Fruit fly (Drosophila melanogaster) whole organism, embryonic: Measurements from ENCODE around the gene CG8765.

Source experiments
- B-H2 ChIP-seq: fragments of 200-800 bp; sonication (Bioruptor generic); optimal IDR thresholded peaks from 2 replicates; lab custom pipeline; 2018; ENCODE audit warnings: missing biosample characterization, mild to moderate bottlenecking, missing genetic modification characterization
- Bgb ChIP-seq: fragments of 200-800 bp; sonication (Bioruptor generic); IDR thresholded peaks from 2 replicates; pipeline ENCODE4 v1.3.6; 2022; ENCODE audit warnings: missing biosample characterization, missing genetic modification characterization; ENCODE audit not compliant: partially characterized antibody
- Blimp-1 ChIP-seq: fragments of 200-800 bp; sonication (Bioruptor generic); optimal IDR thresholded peaks from 3 replicates; lab custom pipeline; 2018; ENCODE audit warnings: missing biosample characterization, missing genetic modification characterization, mild to moderate bottlenecking, moderate library complexity, missing genetic modification reagents
- CG10431 ChIP-seq: fragments of 200-800 bp; sonication (Bioruptor generic); optimal IDR thresholded peaks from 3 replicates; lab custom pipeline; 2018; ENCODE audit warnings: missing biosample characterization, mild to moderate bottlenecking, missing genetic modification characterization
- CG10565 ChIP-seq: fragments of 200-800 bp; sonication (Bioruptor generic); optimal IDR thresholded peaks from 3 replicates; lab custom pipeline; 2016; ENCODE audit warnings: missing biosample characterization, mild to moderate bottlenecking, missing genetic modification characterization
- CG12769 ChIP-seq: fragments of 200-800 bp; sonication (Bioruptor generic); optimal IDR thresholded peaks from 2 replicates; lab custom pipeline; 2019; ENCODE audit warnings: missing biosample characterization, mild to moderate bottlenecking, missing genetic modification characterization, moderate library complexity
- CG13894 ChIP-seq: fragments of 200-800 bp; sonication (Bioruptor generic); optimal IDR thresholded peaks from 3 replicates; lab custom pipeline; 2018; ENCODE audit warnings: missing biosample characterization, mild to moderate bottlenecking, missing genetic modification characterization, moderate library complexity
- CG14710 ChIP-seq: fragments of 200-800 bp; sonication (Bioruptor generic); optimal IDR thresholded peaks from 3 replicates; lab custom pipeline; 2019; ENCODE audit warnings: missing biosample characterization, mild to moderate bottlenecking, missing genetic modification characterization, moderate library complexity
- CG1603 ChIP-seq: fragments of 200-800 bp; sonication (Bioruptor generic); optimal IDR thresholded peaks from 2 replicates; lab custom pipeline; 2019; ENCODE audit warnings: missing biosample characterization, mild to moderate bottlenecking, missing genetic modification characterization, moderate library complexity
- CG16815 ChIP-seq: fragments of 200-800 bp; sonication (Bioruptor generic); optimal IDR thresholded peaks from 3 replicates; lab custom pipeline; 2017; ENCODE audit warnings: missing biosample characterization, mild to moderate bottlenecking, missing genetic modification characterization
- CG17328 ChIP-seq: fragments of 200-800 bp; sonication (Bioruptor generic); IDR thresholded peaks from 2 replicates; pipeline ENCODE4 v1.3.6; 2022; ENCODE audit warnings: missing biosample characterization, missing genetic modification characterization
- CG18262 ChIP-seq: fragments of 200-800 bp; optimal IDR thresholded peaks from 3 replicates; lab custom pipeline; 2019; ENCODE audit warnings: missing biosample characterization, mild to moderate bottlenecking, missing genetic modification characterization, moderate library complexity
- CG2199 ChIP-seq: fragments of 200-800 bp; sonication (Bioruptor generic); IDR thresholded peaks from 3 replicates; pipeline ENCODE4 v1.3.6; 2022; ENCODE audit warnings: missing biosample characterization, missing genetic modification characterization
- CG2875 ChIP-seq: fragments of 200-800 bp; sonication (Bioruptor generic); optimal IDR thresholded peaks from 2 replicates; lab custom pipeline; 2017; ENCODE audit warnings: missing biosample characterization, mild to moderate bottlenecking, missing genetic modification characterization, missing genetic modification reagents
- CG31441 ChIP-seq: fragments of 200-800 bp; sonication (Bioruptor generic); IDR thresholded peaks from 2 replicates; pipeline ENCODE4 v1.3.6; 2022; ENCODE audit warnings: missing biosample characterization, missing genetic modification characterization
- CG4707 ChIP-seq: fragments of 200-800 bp; sonication (Bioruptor generic); optimal IDR thresholded peaks from 2 replicates; lab custom pipeline; 2018; ENCODE audit warnings: missing biosample characterization, mild to moderate bottlenecking, missing genetic modification characterization, moderate library complexity
- CG6254 ChIP-seq: fragments of 200-800 bp; sonication (Bioruptor generic); optimal IDR thresholded peaks from 3 replicates; lab custom pipeline; 2017; ENCODE audit warnings: mild to moderate bottlenecking, missing biosample characterization, missing genetic modification reagents, missing genetic modification characterization
- CG6791 ChIP-seq: fragments of 200-800 bp; sonication (Bioruptor generic); IDR thresholded peaks from 3 replicates; pipeline ENCODE4 v1.3.6; 2022; ENCODE audit warnings: missing biosample characterization, missing genetic modification characterization; ENCODE audit not compliant: partially characterized antibody
- CG7987 ChIP-seq: fragments of 200-800 bp; sonication (Bioruptor generic); optimal IDR thresholded peaks from 2 replicates; lab custom pipeline; 2018; ENCODE audit warnings: missing biosample characterization, mild to moderate bottlenecking, missing genetic modification characterization, moderate library complexity
- CG8290 ChIP-seq, 3 experiments: fragments of 200-800 bp; sonication (Bioruptor generic); optimal IDR thresholded peaks; 2 replicates each; lab custom pipeline; 2016 to 2019; ENCODE audit warnings: missing biosample characterization in 3 of 3, missing genetic modification characterization in 3 of 3, mild to moderate bottlenecking in 2 of 3, moderate library complexity in 1 of 3
- CG8359 ChIP-seq: fragments of 200-800 bp; sonication (Bioruptor generic); optimal IDR thresholded peaks from 2 replicates; lab custom pipeline; 2017; ENCODE audit warnings: missing biosample characterization, mild to moderate bottlenecking, missing genetic modification characterization, borderline replicate concordance
- CG8765 ChIP-seq: fragments of 200-800 bp; sonication (Bioruptor generic); IDR thresholded peaks from 2 replicates; pipeline ENCODE4 v1.3.6; 2022; ENCODE audit warnings: missing biosample characterization, missing genetic modification characterization
- CG9437 ChIP-seq: fragments of 200-800 bp; sonication (Bioruptor generic); optimal IDR thresholded peaks from 2 replicates; lab custom pipeline; 2018; ENCODE audit warnings: missing biosample characterization, mild to moderate bottlenecking, missing genetic modification characterization
- Dbx ChIP-seq: fragments of 200-800 bp; sonication (Bioruptor generic); IDR thresholded peaks from 3 replicates; pipeline ENCODE4 v1.3.6; 2022; ENCODE audit warnings: missing biosample characterization, missing genetic modification characterization
- Deaf1 ChIP-seq: fragments of 200-800 bp; optimal IDR thresholded peaks from 3 replicates; lab custom pipeline; 2019; ENCODE audit warnings: missing biosample characterization, mild to moderate bottlenecking, missing genetic modification characterization, moderate library complexity
- Gsc ChIP-seq: fragments of 200-800 bp; sonication (Bioruptor generic); IDR thresholded peaks from 2 replicates; pipeline ENCODE4 v1.3.6; 2022; ENCODE audit warnings: missing biosample characterization, missing genetic modification characterization
- Jarid2 ChIP-seq: fragments of 200-800 bp; sonication (Bioruptor generic); optimal IDR thresholded peaks from 3 replicates; lab custom pipeline; 2017; ENCODE audit warnings: mild to moderate bottlenecking, missing biosample characterization, missing genetic modification reagents, missing genetic modification characterization
- Med ChIP-seq: fragments of 200-800 bp; sonication (Bioruptor generic); peaks from one replicate; lab custom pipeline; 2016; ENCODE audit warnings: missing biosample characterization, missing genetic modification characterization, mild to moderate bottlenecking, inconsistent platforms, moderate library complexity
- Mes4 ChIP-seq: fragments of 200-800 bp; sonication (Bioruptor generic); optimal IDR thresholded peaks from 2 replicates; lab custom pipeline; 2016; ENCODE audit warnings: missing biosample characterization, missing genetic modification characterization
- Rfx ChIP-seq: fragments of 200-800 bp; sonication (Bioruptor generic); IDR thresholded peaks from 2 replicates; pipeline ENCODE4 v1.3.6; 2022; ENCODE audit warnings: missing biosample characterization, missing genetic modification characterization
- Sry-δ ChIP-seq: fragments of 200-800 bp; sonication (Bioruptor generic); optimal IDR thresholded peaks from 2 replicates; lab custom pipeline; 2016; ENCODE audit warnings: missing biosample characterization, missing genetic modification characterization
- abd-A ChIP-seq: fragments of 200-800 bp; sonication (Bioruptor generic); optimal IDR thresholded peaks from 3 replicates; lab custom pipeline; 2019; ENCODE audit warnings: missing biosample characterization, mild to moderate bottlenecking, missing genetic modification characterization, moderate library complexity
- ci ChIP-seq: fragments of 200-800 bp; sonication (Bioruptor generic); IDR thresholded peaks from 3 replicates; pipeline ENCODE4 v1.3.6; 2022; ENCODE audit warnings: missing biosample characterization, missing genetic modification characterization
- dmrt11E ChIP-seq: fragments of 200-800 bp; sonication (Bioruptor generic); optimal IDR thresholded peaks from 3 replicates; lab custom pipeline; 2018; ENCODE audit warnings: missing biosample characterization, mild to moderate bottlenecking, missing genetic modification characterization, moderate library complexity
- gcm ChIP-seq: fragments of 200-800 bp; sonication (Bioruptor generic); optimal IDR thresholded peaks from 2 replicates; lab custom pipeline; 2019; ENCODE audit warnings: missing biosample characterization, mild to moderate bottlenecking, missing genetic modification characterization, moderate library complexity
- grn ChIP-seq: fragments of 200-800 bp; sonication (Bioruptor generic); optimal IDR thresholded peaks from 3 replicates; lab custom pipeline; 2017; ENCODE audit warnings: missing biosample characterization, missing genetic modification characterization
- gsb ChIP-seq: fragments of 200-800 bp; sonication (Bioruptor generic); IDR thresholded peaks from 2 replicates; pipeline ENCODE4 v1.3.6; 2022; ENCODE audit warnings: missing biosample characterization, missing genetic modification characterization
- inv ChIP-seq: fragments of 200-800 bp; sonication (Bioruptor generic); IDR thresholded peaks from 2 replicates; pipeline ENCODE4 v1.3.6; 2022; ENCODE audit warnings: missing biosample characterization, missing genetic modification characterization; ENCODE audit not compliant: partially characterized antibody
- lilli ChIP-seq: fragments of 200-800 bp; sonication (Bioruptor generic); optimal IDR thresholded peaks from 3 replicates; lab custom pipeline; 2016; ENCODE audit warnings: missing biosample characterization, missing genetic modification characterization
- mirr ChIP-seq: fragments of 200-800 bp; sonication (Bioruptor generic); optimal IDR thresholded peaks from 3 replicates; lab custom pipeline; 2018; ENCODE audit warnings: missing biosample characterization, mild to moderate bottlenecking, missing genetic modification characterization
- run ChIP-seq: fragments of 200-800 bp; sonication (Bioruptor generic); optimal IDR thresholded peaks from 3 replicates; lab custom pipeline; 2018; ENCODE audit warnings: missing biosample characterization, mild to moderate bottlenecking, missing genetic modification characterization
- sd ChIP-seq: fragments of 200-800 bp; sonication (Bioruptor generic); optimal IDR thresholded peaks from 3 replicates; lab custom pipeline; 2018; ENCODE audit warnings: missing biosample characterization, mild to moderate bottlenecking, missing genetic modification characterization, moderate library complexity
- sob ChIP-seq: fragments of 200-800 bp; sonication (Bioruptor generic); IDR thresholded peaks from 2 replicates; pipeline ENCODE4 v1.3.6; 2022; ENCODE audit warnings: missing biosample characterization, missing genetic modification characterization
- tx ChIP-seq: fragments of 200-800 bp; sonication (Bioruptor generic); optimal IDR thresholded peaks from 2 replicates; lab custom pipeline; 2016; ENCODE audit warnings: missing biosample characterization, missing genetic modification characterization
- vvl ChIP-seq: fragments of 200-800 bp; sonication (Bioruptor generic); IDR thresholded peaks from 2 replicates; pipeline ENCODE4 v1.3.6; 2022; ENCODE audit warnings: missing biosample characterization, missing genetic modification characterization
- wek ChIP-seq: fragments of 200-800 bp; sonication (Bioruptor generic); optimal IDR thresholded peaks from 3 replicates; lab custom pipeline; 2018; ENCODE audit warnings: missing biosample characterization, mild to moderate bottlenecking, missing genetic modification characterization, moderate library complexity
- zen2 ChIP-seq: fragments of 200-800 bp; sonication (Bioruptor generic); IDR thresholded peaks from 3 replicates; pipeline ENCODE4 v1.3.6; 2022; ENCODE audit warnings: missing biosample characterization, missing genetic modification characterization; ENCODE audit not compliant: partially characterized antibody

CG8765 gene

DNA sequence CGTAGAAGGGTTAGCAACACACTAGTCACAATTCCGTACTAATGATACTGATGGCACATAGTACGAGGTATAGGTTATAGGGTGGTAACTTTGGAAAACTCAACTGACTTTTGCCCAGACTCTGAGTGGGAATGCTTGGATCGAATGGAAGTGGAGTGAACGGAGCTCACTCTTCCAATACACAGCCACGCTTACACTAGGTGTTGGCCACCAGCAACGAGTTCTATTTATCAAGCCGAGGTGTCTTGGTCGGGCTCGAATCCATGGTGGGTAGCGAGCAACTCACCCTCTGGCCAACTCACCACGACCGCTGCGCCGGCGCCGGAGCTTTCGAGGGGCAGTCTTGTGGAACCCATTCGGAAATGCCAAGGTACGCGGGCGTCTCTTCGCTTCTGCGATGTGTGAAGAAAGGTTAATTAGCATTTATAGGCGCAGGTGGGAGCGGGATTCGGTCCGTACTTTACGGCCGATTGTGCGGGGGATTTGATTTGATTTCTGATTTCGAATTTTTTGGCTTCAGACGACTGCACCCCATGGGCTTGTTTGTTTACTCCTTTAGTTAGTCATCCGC, 8.0 kb upstream of the CG8765 start, which contains the start of gene verm (continued):
- TF ChIP-seq Deaf1 (tag; lab: Kevin White, UChicago) (peak; percentile 44), vvl (peak; percentile 69; the same call in 1 of the 2 replicates), CG13894 (tag; lab: Kevin White, UChicago) (peak; percentile 35), CG6791 (0 out of 3 replicates have a peak, but pooled peaks have one; percentile 48), sob (GFP tag; lab: Robert Waterston, UW) (0 out of 2 replicates have a peak, but pooled peaks have one; percentile 28), lilli (GFP tag; lab: Kevin White, UChicago) (peak; percentile 19), CG17328 (GFP tag; lab: Robert Waterston, UW) (0 out of 2 replicates have a peak, but pooled peaks have one; percentile 11), gcm (GFP tag; lab: Kevin White, UChicago) (no peak), CG7987 (peak; percentile 18), Dbx (GFP tag; lab: Robert Waterston, UW) (peak; percentile 44; the same call in 1 of the 3 replicates), CG2199 (no peak), Blimp-1 (peak; percentile 38), CG9437 (GFP tag; lab: Kevin White, UChicago) (no peak), CG8359 (GFP tag; lab: Kevin White, UChicago) (no peak), CG16815 (GFP tag; lab: Kevin White, UChicago) (no peak), Bgb (GFP tag; lab: Robert Waterston, UW) (peak; percentile 58), tx (no peak), inv (GFP tag; lab: Robert Waterston, UW) (no peak), gsb (GFP tag; lab: Robert Waterston, UW) (no peak), CG12769 (tag; lab: Kevin White, UChicago) (peak; percentile 67), Jarid2 (peak; percentile 61), CG8290 (GFP tag; optimal IDR thresholded peaks at IDR 0.05; lab: Kevin White, UChicago) (no peak), CG8290 (tag; optimal IDR thresholded peaks at IDR 0.05; lab: Kevin White, UChicago) (peak in 1 of 2 experiments; percentile 55), sd (tag; lab: Kevin White, UChicago) (peak; percentile 25), Med (GFP tag; lab: Kevin White, UChicago) (peak; percentile 76), Sry-δ (GFP tag; lab: Kevin White, UChicago) (no peak)

DNA sequence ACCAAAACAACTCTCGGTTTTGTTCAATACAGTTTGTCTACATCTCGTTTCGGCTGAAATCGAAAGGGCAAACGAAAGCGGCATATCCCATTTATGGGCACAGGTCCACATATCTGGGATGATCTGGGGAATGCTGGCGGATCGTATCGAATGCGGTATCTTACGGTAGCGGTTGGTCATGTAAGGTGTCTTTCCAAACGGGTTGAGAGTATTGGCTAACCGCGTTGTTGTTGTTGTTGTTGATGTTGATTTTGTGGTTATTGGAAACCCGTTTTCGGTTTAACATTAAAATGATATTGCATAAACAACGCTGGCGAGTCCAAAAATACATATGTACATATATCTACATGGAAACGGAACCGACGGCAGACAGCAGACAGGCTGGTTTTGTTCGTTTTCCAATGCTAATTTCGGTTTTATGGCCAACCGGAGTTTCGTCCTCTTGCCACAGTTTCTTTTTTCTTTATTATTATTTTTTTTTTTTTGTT, 7.0 kb upstream of the CG8765 start:
- TF ChIP-seq Gsc (GFP tag; lab: Robert Waterston, UW), result no peak
- TF ChIP-seq CG14710, result peak; percentile 50
- peak; percentile 58 for TF ChIP-seq ci (GFP tag; lab: Robert Waterston, UW)
- TF ChIP-seq Rfx (GFP tag; lab: Robert Waterston, UW), result 0 out of 2 replicates have a peak, but pooled peaks have one; percentile 21
- peak; percentile 36 for TF ChIP-seq CG7987
- no peak for TF ChIP-seq CG10565 (GFP tag; lab: Kevin White, UChicago)
- peak; percentile 87 for TF ChIP-seq CG10431 (GFP tag; lab: Kevin White, UChicago)
- peak; percentile 33; the same call in 1 of the 2 replicates for TF ChIP-seq CG31441 (GFP tag; lab: Robert Waterston, UW)
- TF ChIP-seq mirr (GFP tag; lab: Kevin White, UChicago), result peak; percentile 6
- TF ChIP-seq CG4707, result peak; percentile 8
- peak; percentile 48 for TF ChIP-seq run
- TF ChIP-seq abd-A, result peak; percentile 74
- peak; percentile 34 for TF ChIP-seq CG6254
- TF ChIP-seq Mes4 (GFP tag; lab: Kevin White, UChicago), result no peak
- TF ChIP-seq dmrt11E (tag; lab: Kevin White, UChicago), result peak; percentile 16
- peak; percentile 20 for TF ChIP-seq B-H2 (GFP tag; lab: Kevin White, UChicago)
- TF ChIP-seq grn (GFP tag; lab: Kevin White, UChicago), result peak; percentile 82
- peak; percentile 49; the same call in 1 of the 2 replicates for TF ChIP-seq vvl
- peak; percentile 96 for TF ChIP-seq sd (tag; lab: Kevin White, UChicago)
- TF ChIP-seq zen2 (GFP tag; lab: Robert Waterston, UW), result no peak
- no peak for TF ChIP-seq Sry-δ (GFP tag; lab: Kevin White, UChicago)
- TF ChIP-seq CG1603, result peak; percentile 22
- TF ChIP-seq CG2875, result peak; percentile 27
- 0 out of 2 replicates have a peak, but pooled peaks have one; percentile 16 for TF ChIP-seq CG8765 (GFP tag; lab: Robert Waterston, UW)
- peak; percentile 5 for TF ChIP-seq wek
- peak; percentile 29 for TF ChIP-seq CG18262
